Worm (Caenorhabditis elegans) whole organism, late embryonic: ENCODE data around the gene C34F6.9.

ENCODE experiments used
- F13H6.1 ChIP-seq: sonication (generic microtip); optimal IDR thresholded peaks from 2 replicates; lab custom pipeline; 2016; ENCODE audit warnings: missing genetic modification characterization, missing compliant biosample characterization
- K09A11.1 ChIP-seq: sonication (generic microtip); optimal IDR thresholded peaks from 2 replicates; lab custom pipeline; 2017; ENCODE audit warnings: antibody characterized with exemption, mild to moderate bottlenecking, missing genetic modification characterization, missing compliant biosample characterization; ENCODE audit not compliant: insufficient read depth
- ama-1 ChIP-seq: fragments of 150-350 bp; optimal IDR thresholded peaks from 2 replicates; lab custom pipeline; 2014
- ceh-22 ChIP-seq: sonication (generic microtip); optimal IDR thresholded peaks from 2 replicates; lab custom pipeline; 2017; ENCODE audit warnings: missing biosample characterization, missing genetic modification characterization
- ceh-48 ChIP-seq: sonication (generic microtip); optimal IDR thresholded peaks from 2 replicates; lab custom pipeline; 2016; ENCODE audit warnings: missing genetic modification characterization, inconsistent platforms, missing compliant biosample characterization
- fkh-6 ChIP-seq: sonication (generic microtip); optimal IDR thresholded peaks from 2 replicates; lab custom pipeline; 2016; ENCODE audit warnings: missing genetic modification characterization, missing compliant biosample characterization
- hlh-8 ChIP-seq: sonication (generic microtip); optimal IDR thresholded peaks from 2 replicates; lab custom pipeline; 2016; ENCODE audit warnings: missing genotype, missing genetic modification characterization, missing compliant biosample characterization
- nfya-1 ChIP-seq: sonication (generic microtip); optimal IDR thresholded peaks from 2 replicates; lab custom pipeline; 2017; ENCODE audit warnings: missing genetic modification characterization, mild to moderate bottlenecking, missing compliant biosample characterization, antibody characterized with exemption, moderate library complexity
- pat-9 ChIP-seq: fragments of 200-800 bp; sonication (Bioruptor generic); optimal IDR thresholded peaks from 2 replicates; lab custom pipeline; 2018; ENCODE audit warnings: mild to moderate bottlenecking, missing genetic modification characterization, moderate library complexity, missing compliant biosample characterization
- pax-1 ChIP-seq: fragments of 150-350 bp; optimal IDR thresholded peaks from 2 replicates; lab custom pipeline; 2014; ENCODE audit warnings: missing biosample characterization, missing genetic modification characterization
- pha-4 ChIP-seq: fragments of 150-350 bp; optimal IDR thresholded peaks from 2 replicates; lab custom pipeline; 2018; ENCODE audit warnings: missing biosample characterization, missing genetic modification reagents, missing genetic modification characterization
- sdc-2 ChIP-seq: sonication (generic microtip); optimal IDR thresholded peaks from 2 replicates; lab custom pipeline; 2016; ENCODE audit warnings: missing genotype, missing genetic modification characterization, missing compliant biosample characterization
- tbx-7 ChIP-seq: sonication (generic microtip); optimal IDR thresholded peaks from 2 replicates; lab custom pipeline; 2016; ENCODE audit warnings: missing genotype, missing genetic modification characterization, missing compliant biosample characterization

- TF ChIP-seq tbx-7 (tag; lab: Kevin White, UChicago) (no peak), pat-9 (tag; lab: Kevin White, UChicago) (no peak), ama-1 (lab: Kevin White, UChicago) (no peak), ceh-22 (no peak), F13H6.1 (tag; lab: Kevin White, UChicago) (no peak), sdc-2 (no peak), pax-1 (tag; lab: Kevin White, UChicago) (no peak), ceh-48 (tag; lab: Kevin White, UChicago) (no peak), pha-4 (tag; lab: Kevin White, UChicago) (no peak), fkh-6 (tag; lab: Kevin White, UChicago) (no peak), hlh-8 (tag; lab: Kevin White, UChicago) (no peak), nfya-1 (tag; lab: Kevin White, UChicago) (no peak), K09A11.1 (tag; lab: Kevin White, UChicago) (no peak)
These were observed 4.1 kb upstream of the C34F6.9 start, which contains the start of gene C34F6.12 for ce11 chrX:11226595-11226994.
